Fruit fly (Drosophila melanogaster) whole organism, adult: ENCODE results near the gene CG42869.

Experiments
- CG11617 ChIP-seq: fragments of 200-800 bp; sonication (Bioruptor generic); optimal IDR thresholded peaks from 2 replicates; lab custom pipeline; 2017; ENCODE audit warnings: mild to moderate bottlenecking, missing biosample characterization, missing genetic modification reagents, missing genetic modification characterization
- CG14711 ChIP-seq: fragments of 200-800 bp; sonication (Bioruptor generic); optimal IDR thresholded peaks from 2 replicates; lab custom pipeline; 2018; ENCODE audit warnings: missing biosample characterization, mild to moderate bottlenecking, missing genetic modification characterization, moderate library complexity
- CG1620 ChIP-seq: fragments of 200-800 bp; sonication (Bioruptor generic); optimal IDR thresholded peaks from 2 replicates; lab custom pipeline; 2016; ENCODE audit warnings: missing biosample characterization, missing genetic modification characterization
- CG7045 ChIP-seq: fragments of 200-800 bp; sonication (Bioruptor generic); optimal IDR thresholded peaks from 2 replicates; lab custom pipeline; 2017; ENCODE audit warnings: missing biosample characterization, mild to moderate bottlenecking, missing genetic modification characterization
- Crg-1 ChIP-seq: fragments of 200-800 bp; sonication (Bioruptor generic); optimal IDR thresholded peaks from 2 replicates; lab custom pipeline; 2016; ENCODE audit warnings: missing biosample characterization, missing genetic modification characterization
- bab1 ChIP-seq: fragments of 200-800 bp; sonication (Bioruptor generic); optimal IDR thresholded peaks from 3 replicates; lab custom pipeline; 2019; ENCODE audit warnings: missing biosample characterization, mild to moderate bottlenecking, missing genetic modification characterization, moderate library complexity
- kay ChIP-seq: fragments of 200-800 bp; sonication (Bioruptor generic); peaks from one replicate; lab custom pipeline; 2016; ENCODE audit warnings: missing biosample characterization, missing genetic modification characterization, borderline replicate concordance
- tj ChIP-seq: fragments of 200-800 bp; sonication (Bioruptor generic); optimal IDR thresholded peaks from 3 replicates; lab custom pipeline; 2017; ENCODE audit warnings: missing biosample characterization, mild to moderate bottlenecking, missing genetic modification characterization, moderate library complexity
- toe ChIP-seq: fragments of 200-800 bp; sonication (Bioruptor generic); optimal IDR thresholded peaks from 2 replicates; lab custom pipeline; 2016; ENCODE audit warnings: missing biosample characterization, missing genetic modification characterization

DNA sequence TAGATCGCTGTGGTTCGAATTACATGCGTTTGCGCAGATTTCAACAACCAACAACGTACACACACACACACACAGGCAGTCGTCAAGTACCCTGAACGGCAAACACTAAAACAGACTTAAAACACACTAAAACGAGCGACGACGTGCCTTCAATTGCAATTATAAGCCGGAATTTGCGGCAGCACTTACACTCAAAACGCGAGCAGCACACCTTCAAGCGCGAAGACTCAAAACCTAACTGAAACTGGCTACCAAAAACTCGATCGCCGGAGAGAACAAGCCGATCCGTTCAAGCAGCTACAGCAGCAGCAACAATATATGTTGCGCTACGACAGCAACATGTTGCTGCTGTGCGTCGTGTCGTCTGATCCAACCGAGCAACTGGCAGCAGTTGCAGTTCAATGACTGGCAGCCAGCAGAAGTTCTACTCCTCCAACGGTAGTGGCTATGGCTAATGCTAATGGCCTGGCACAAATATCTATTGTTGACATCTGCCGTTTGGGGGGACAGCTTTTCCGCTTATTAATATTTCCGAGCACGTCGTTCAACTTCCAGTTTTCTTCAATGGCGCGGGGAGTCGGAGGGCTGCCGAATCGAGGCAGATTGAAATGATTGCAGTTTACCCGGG is 45.8 kb upstream of the CG42869 start, which contains the start of gene tsl:
- TF ChIP-seq kay (no peak), toe (no peak), CG11617 (GFP tag; lab: Kevin White, UChicago) (no peak), bab1 (GFP tag; lab: Kevin White, UChicago) (no peak), Crg-1 (GFP tag; lab: Kevin White, UChicago) (no peak), CG7045 (GFP tag; lab: Kevin White, UChicago) (no peak), CG1620 (GFP tag; lab: Kevin White, UChicago) (no peak), tj (GFP tag; lab: Kevin White, UChicago) (no peak), CG14711 (tag; lab: Kevin White, UChicago) (no peak)
